Worm (Caenorhabditis elegans) whole organism, L2 larva: ENCODE data around the gene cyp-14A1.

ENCODE experiments used
- alr-1 ChIP-seq: fragments of 150-350 bp; optimal IDR thresholded peaks from 2 replicates; lab custom pipeline; 2014; ENCODE audit warnings: missing biosample characterization, missing genetic modification characterization
- aly-2 ChIP-seq: fragments of 150-350 bp; optimal IDR thresholded peaks from 2 replicates; lab custom pipeline; 2014; ENCODE audit warnings: missing biosample characterization, missing genetic modification characterization
- ceh-82 ChIP-seq: fragments of 150-350 bp; optimal IDR thresholded peaks from 2 replicates; lab custom pipeline; 2014; ENCODE audit warnings: missing biosample characterization, missing genetic modification characterization
- elt-1 ChIP-seq: fragments of 150-350 bp; optimal IDR thresholded peaks from 2 replicates; lab custom pipeline; 2014; ENCODE audit warnings: missing biosample characterization, missing genetic modification characterization
- lsy-2 ChIP-seq, 2 experiments: fragments of 150-350 bp in 1 of 2; sonication (generic microtip) in 1 of 2; optimal IDR thresholded peaks; 2 replicates each; lab custom pipeline; 2014 to 2017; ENCODE audit warnings: missing biosample characterization in 2 of 2, missing genetic modification characterization in 2 of 2
- mab-5 ChIP-seq: fragments of 150-350 bp; optimal IDR thresholded peaks from 2 replicates; lab custom pipeline; 2014; ENCODE audit warnings: missing biosample characterization, missing genetic modification characterization
- nhr-12 ChIP-seq: fragments of 150-350 bp; optimal IDR thresholded peaks from 2 replicates; lab custom pipeline; 2014; ENCODE audit warnings: missing biosample characterization, missing genetic modification characterization
- nhr-23 ChIP-seq: fragments of 150-350 bp; optimal IDR thresholded peaks from 2 replicates; lab custom pipeline; 2014; ENCODE audit warnings: missing biosample characterization, missing genetic modification reagents, missing genetic modification characterization
- ztf-11 ChIP-seq: sonication (generic microtip); optimal IDR thresholded peaks from 2 replicates; lab custom pipeline; 2017; ENCODE audit warnings: missing biosample characterization, missing genetic modification characterization

DNA sequence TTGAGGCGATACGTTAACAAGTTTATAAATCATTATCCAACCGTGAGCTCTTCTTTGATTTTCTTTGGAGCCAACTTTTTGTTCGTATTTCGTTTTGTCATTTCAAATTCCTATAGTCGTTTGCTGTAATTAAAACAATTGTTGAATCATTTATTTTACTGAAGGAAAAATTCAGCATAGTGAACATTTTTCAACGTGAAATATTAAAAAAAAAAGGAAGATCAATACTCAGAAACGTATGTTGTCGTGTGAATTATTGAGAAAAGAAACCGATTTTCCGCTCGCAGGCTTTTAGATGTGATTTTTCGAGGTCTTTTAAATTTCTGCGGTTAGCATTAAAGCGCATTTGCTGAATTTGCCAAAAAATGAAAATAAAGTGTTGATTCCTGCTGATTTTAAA is 11.7 kb upstream of the cyp-14A1 start, which contains the start of gene phf-33:
- no peak for TF ChIP-seq ztf-11 (tag; lab: Kevin White, UChicago)
- no peak for TF ChIP-seq ceh-82 (tag; lab: Kevin White, UChicago)
- TF ChIP-seq alr-1 (tag; lab: Kevin White, UChicago), result no peak
- no peak for TF ChIP-seq elt-1 (tag; lab: Kevin White, UChicago)
- TF ChIP-seq mab-5 (tag; lab: Kevin White, UChicago), result no peak
- TF ChIP-seq lsy-2 (tag; optimal IDR thresholded peaks at IDR 0.05; lab: Kevin White, UChicago), result no peak
- no peak for TF ChIP-seq aly-2
- TF ChIP-seq nhr-23 (tag; lab: Kevin White, UChicago), result no peak
- TF ChIP-seq nhr-12, result no peak
